Worm (Caenorhabditis elegans) whole organism, young adult: ENCODE results near the gene Y66D12A.19.
A peak's percentile ranks its signal among the peaks of the same experiment; 100 is the strongest.

Experiments used
- B0019.2 ChIP-seq: fragments of 200-800 bp; sonication (Bioruptor generic); conservative IDR thresholded peaks from 2 replicates; pipeline ENCODE4 v1.3.6; 2022; ENCODE audit warnings: missing genetic modification reagents, missing genetic modification characterization, missing compliant biosample characterization
- B0035.1 ChIP-seq: sonication (generic microtip); optimal IDR thresholded peaks from 2 replicates; lab custom pipeline; 2016; ENCODE audit warnings: missing genetic modification characterization, mild to moderate bottlenecking, missing compliant biosample characterization, missing genotype, missing genetic modification reagents
- C17E4.6 ChIP-seq: fragments of 200-800 bp; sonication (Bioruptor generic); IDR thresholded peaks from 2 replicates; pipeline ENCODE4 v1.3.6; 2022; ENCODE audit warnings: missing genetic modification reagents, missing genetic modification characterization, missing compliant biosample characterization
- D2030.7 ChIP-seq: fragments of 200-800 bp; sonication (Bioruptor generic); IDR thresholded peaks from 2 replicates; pipeline ENCODE4 v1.3.6; 2022; ENCODE audit warnings: missing genetic modification reagents, missing genetic modification characterization, missing compliant biosample characterization
- F10E7.11 ChIP-seq: sonication (generic microtip); optimal IDR thresholded peaks from 2 replicates; lab custom pipeline; 2017; ENCODE audit warnings: mild to moderate bottlenecking, missing genetic modification characterization, moderate library complexity, missing compliant biosample characterization
- F49E8.2 ChIP-seq: sonication (generic microtip); optimal IDR thresholded peaks from 3 replicates; lab custom pipeline; 2017; ENCODE audit warnings: missing genetic modification characterization, mild to moderate bottlenecking, missing compliant biosample characterization, antibody characterized with exemption, moderate library complexity; ENCODE audit not compliant: insufficient read depth
- F57C9.4 ChIP-seq: sonication (generic microtip); optimal IDR thresholded peaks from 2 replicates; lab custom pipeline; 2017; ENCODE audit warnings: mild to moderate bottlenecking, missing genetic modification characterization, missing compliant biosample characterization
- T07F8.4 ChIP-seq: sonication (generic microtip); optimal IDR thresholded peaks from 2 replicates; lab custom pipeline; 2016; ENCODE audit warnings: mild to moderate bottlenecking, missing genetic modification characterization, moderate library complexity, missing compliant biosample characterization
- Y95B8A.8 ChIP-seq: fragments of 200-800 bp; sonication (Bioruptor generic); IDR thresholded peaks from 2 replicates; pipeline ENCODE4 v1.3.6; 2022; ENCODE audit warnings: missing genetic modification reagents, missing genetic modification characterization, missing compliant biosample characterization
- ZK185.1 ChIP-seq: sonication (generic microtip); optimal IDR thresholded peaks from 2 replicates; lab custom pipeline; 2016; ENCODE audit warnings: mild to moderate bottlenecking, missing genetic modification characterization, missing compliant biosample characterization; ENCODE audit not compliant: poor library complexity, severe bottlenecking
- akir-1 ChIP-seq: fragments of 200-800 bp; sonication (Bioruptor generic); optimal IDR thresholded peaks from 2 replicates; lab custom pipeline; 2018; ENCODE audit warnings: mild to moderate bottlenecking, missing genetic modification characterization, moderate library complexity, missing compliant biosample characterization
- ama-1 ChIP-seq, 3 experiments: fragments of 150-350 bp in 1 of 3; sonication (generic microtip) in 2 of 3; optimal IDR thresholded peaks; 2 replicates each; lab custom pipeline; 2014 to 2018; ENCODE audit warnings: missing biosample characterization in 2 of 3, missing genetic modification characterization in 2 of 3, missing genetic modification reagents in 2 of 3
- aptf-3 ChIP-seq: fragments of 200-800 bp; sonication (Bioruptor generic); IDR thresholded peaks from 2 replicates; pipeline ENCODE4 v1.3.6; 2022; ENCODE audit warnings: missing genetic modification characterization, missing compliant biosample characterization
- atf-7 ChIP-seq: sonication (generic microtip); optimal IDR thresholded peaks from 2 replicates; lab custom pipeline; 2017; ENCODE audit warnings: mild to moderate bottlenecking, missing genetic modification characterization, missing compliant biosample characterization
- bed-1 ChIP-seq: fragments of 200-800 bp; sonication (Bioruptor generic); IDR thresholded peaks from 2 replicates; pipeline ENCODE4 v1.3.6; 2022; ENCODE audit warnings: missing genetic modification reagents, missing genetic modification characterization, missing compliant biosample characterization
- cebp-1 ChIP-seq, 2 experiments: fragments of 200-800 bp in 1 of 2; sonication (Bioruptor generic) in 1 of 2; sonication (generic microtip) in 1 of 2; IDR thresholded peaks in 1 of 2; optimal IDR thresholded peaks in 1 of 2; 2 replicates each; pipeline versions ENCODE4 v1.3.6 to Lab custom; 2017 to 2022; ENCODE audit warnings: missing compliant biosample characterization in 2 of 2, missing genetic modification characterization in 2 of 2, mild to moderate bottlenecking in 1 of 2, missing genetic modification reagents in 1 of 2, moderate library complexity in 1 of 2
- cebp-2 ChIP-seq: fragments of 200-800 bp; sonication (Bioruptor generic); IDR thresholded peaks from 2 replicates; pipeline ENCODE4 v1.3.6; 2022; ENCODE audit warnings: missing genetic modification characterization, missing compliant biosample characterization
- ceh-40 ChIP-seq: fragments of 200-800 bp; sonication (Bioruptor generic); IDR thresholded peaks from 2 replicates; pipeline ENCODE4 v1.3.6; 2022; ENCODE audit warnings: missing genetic modification characterization, missing compliant biosample characterization
- ceh-58 ChIP-seq: fragments of 200-800 bp; sonication (Bioruptor generic); IDR thresholded peaks from 2 replicates; pipeline ENCODE4 v1.3.6; 2022; ENCODE audit warnings: missing genetic modification characterization, missing compliant biosample characterization
- die-1 ChIP-seq: sonication (generic microtip); optimal IDR thresholded peaks from 2 replicates; lab custom pipeline; 2016; ENCODE audit warnings: missing genotype, mild to moderate bottlenecking, missing genetic modification characterization, missing compliant biosample characterization
- dox-1 ChIP-seq: fragments of 200-800 bp; sonication (Bioruptor generic); IDR thresholded peaks from 2 replicates; pipeline ENCODE4 v1.3.6; 2022; ENCODE audit warnings: missing genetic modification reagents, missing genetic modification characterization, missing compliant biosample characterization
- dpl-1 ChIP-seq: fragments of 150-350 bp; optimal IDR thresholded peaks from 2 replicates; lab custom pipeline; 2014; ENCODE audit warnings: missing biosample characterization, missing genetic modification reagents, missing genetic modification characterization
- efl-1 ChIP-seq: fragments of 150-350 bp; optimal IDR thresholded peaks from 2 replicates; lab custom pipeline; 2014; ENCODE audit warnings: missing biosample characterization, missing genetic modification reagents, missing genetic modification characterization
- egl-18 ChIP-seq: fragments of 200-800 bp; sonication (Bioruptor generic); IDR thresholded peaks from 2 replicates; pipeline ENCODE4 v1.3.6; 2022; ENCODE audit warnings: missing genetic modification reagents, missing genetic modification characterization, missing compliant biosample characterization
- egrh-3 ChIP-seq: fragments of 200-800 bp; sonication (Bioruptor generic); IDR thresholded peaks from 2 replicates; pipeline ENCODE4 v1.3.6; 2022; ENCODE audit warnings: missing genetic modification reagents, missing genetic modification characterization, missing compliant biosample characterization
- ekl-4 ChIP-seq: fragments of 200-800 bp; sonication (Bioruptor generic); IDR thresholded peaks from 2 replicates; pipeline ENCODE4 v1.3.6; 2022; ENCODE audit warnings: missing genetic modification reagents, missing genetic modification characterization, missing compliant biosample characterization
- him-1 ChIP-seq: sonication (generic microtip); optimal IDR thresholded peaks from 2 replicates; lab custom pipeline; 2016; ENCODE audit warnings: missing genotype, missing genetic modification reagents, missing genetic modification characterization, missing compliant biosample characterization
- hlh-12 ChIP-seq: sonication (generic microtip); optimal IDR thresholded peaks from 2 replicates; lab custom pipeline; 2016; ENCODE audit warnings: missing genetic modification characterization, missing compliant biosample characterization
- hmg-1.2 ChIP-seq: fragments of 200-800 bp; sonication (Bioruptor generic); IDR thresholded peaks from 2 replicates; pipeline ENCODE4 v1.3.6; 2022; ENCODE audit warnings: missing genetic modification reagents, missing genetic modification characterization, missing compliant biosample characterization
- lin-26 ChIP-seq: fragments of 200-800 bp; sonication (Bioruptor generic); IDR thresholded peaks from 2 replicates; pipeline ENCODE4 v1.3.6; 2022; ENCODE audit warnings: missing genetic modification reagents, missing genetic modification characterization, missing compliant biosample characterization
- lin-35 ChIP-seq, 3 experiments: fragments of 150-350 bp in 2 of 3; sonication (generic microtip) in 1 of 3; optimal IDR thresholded peaks; 2 replicates each; lab custom pipeline; 2014 to 2018; ENCODE audit warnings: missing biosample characterization in 3 of 3, missing genetic modification characterization in 3 of 3, missing genetic modification reagents in 3 of 3
- mcd-1 ChIP-seq: fragments of 200-800 bp; sonication (Bioruptor generic); IDR thresholded peaks from 2 replicates; pipeline ENCODE4 v1.3.6; 2022; ENCODE audit warnings: missing genetic modification reagents, missing genetic modification characterization, missing compliant biosample characterization
- nfyb-1 ChIP-seq: fragments of 200-800 bp; sonication (Bioruptor generic); IDR thresholded peaks from 2 replicates; pipeline ENCODE4 v1.3.6; 2022; ENCODE audit warnings: missing genetic modification reagents, missing genetic modification characterization, missing compliant biosample characterization
- nhr-90 ChIP-seq: sonication (generic microtip); optimal IDR thresholded peaks from 2 replicates; lab custom pipeline; 2016; ENCODE audit warnings: missing genotype, mild to moderate bottlenecking, missing genetic modification characterization, missing compliant biosample characterization
- rpc-1 ChIP-seq, 2 experiments: fragments of 150-350 bp in 1 of 2; sonication (generic microtip) in 1 of 2; optimal IDR thresholded peaks; 2 replicates each; lab custom pipeline; 2014 to 2018; ENCODE audit warnings: missing biosample characterization in 1 of 2, missing genetic modification characterization in 1 of 2, missing genetic modification reagents in 1 of 2, missing genotype in 1 of 2
- snpc-4 ChIP-seq, 5 experiments: fragments of 150-350 bp in 1 of 5; sonication (generic microtip) in 4 of 5; optimal IDR thresholded peaks; 2 replicates each; lab custom pipeline; 2014 to 2018; ENCODE audit warnings: missing genetic modification characterization in 5 of 5, missing biosample characterization in 3 of 5, antibody characterized with exemption in 2 of 5, mild to moderate bottlenecking in 2 of 5, missing compliant biosample characterization in 2 of 5, missing genotype in 2 of 5, moderate library complexity in 2 of 5, missing genetic modification reagents in 1 of 5
- somi-1 ChIP-seq: fragments of 200-800 bp; sonication (Bioruptor generic); optimal IDR thresholded peaks from 2 replicates; lab custom pipeline; 2018; ENCODE audit warnings: mild to moderate bottlenecking, missing genetic modification characterization, missing compliant biosample characterization
- sptf-2 ChIP-seq: fragments of 200-800 bp; sonication (Bioruptor generic); optimal IDR thresholded peaks from 2 replicates; lab custom pipeline; 2018; ENCODE audit warnings: mild to moderate bottlenecking, missing genetic modification characterization, missing compliant biosample characterization
- unc-130 ChIP-seq: sonication (generic microtip); optimal IDR thresholded peaks from 2 replicates; lab custom pipeline; 2016; ENCODE audit warnings: missing genetic modification reagents, missing genetic modification characterization, missing compliant biosample characterization
- zfh-2 ChIP-seq: fragments of 200-800 bp; sonication (Bioruptor generic); conservative IDR thresholded peaks from 2 replicates; pipeline ENCODE4 v1.3.6; 2022; ENCODE audit warnings: missing genetic modification reagents, missing genetic modification characterization, missing compliant biosample characterization
- ztf-22 ChIP-seq: fragments of 200-800 bp; sonication (Bioruptor generic); optimal IDR thresholded peaks from 2 replicates; lab custom pipeline; 2018; ENCODE audit warnings: mild to moderate bottlenecking, missing genetic modification characterization, moderate library complexity, missing compliant biosample characterization
- ztf-6 ChIP-seq: fragments of 200-800 bp; sonication (Bioruptor generic); IDR thresholded peaks from 2 replicates; pipeline ENCODE4 v1.3.6; 2022; ENCODE audit warnings: missing genetic modification reagents, missing genetic modification characterization, missing compliant biosample characterization

Gene Y66D12A.19

ce11 chrIII:11466420-11467188 lies 42.3 kb upstream of the Y66D12A.19 start (continued):
- TF ChIP-seq hmg-1.2 (GFP tag; lab: Robert Waterston, UW) (peak; percentile 75; the same call in 1 of the 2 replicates), ama-1 (optimal IDR thresholded peaks at IDR 0.05; lab: Kevin White, UChicago) (no peak), ama-1 (GFP tag; optimal IDR thresholded peaks at IDR 0.05; lab: Kevin White, UChicago) (no peak), somi-1 (GFP tag; lab: Kevin White, UChicago) (no peak)

ce11 chrIII:11467631-11468481 lies 41.0 kb upstream of the Y66D12A.19 start:
- TF ChIP-seq cebp-2 (GFP tag; lab: Robert Waterston, UW) (0 out of 2 replicates have a peak, but pooled peaks have one; percentile 19), hmg-1.2 (GFP tag; lab: Robert Waterston, UW) (peak; percentile 18; the same call in 1 of the 2 replicates), cebp-1 (GFP tag; IDR thresholded peaks at IDR 0.05; lab: Robert Waterston, UW) (no peak), cebp-1 (tag; optimal IDR thresholded peaks at IDR 0.05; lab: Kevin White, UChicago) (peak; percentile 32), egrh-3 (GFP tag; lab: Robert Waterston, UW) (peak; percentile 99), lin-26 (GFP tag; lab: Robert Waterston, UW) (no peak), ztf-22 (GFP tag; lab: Kevin White, UChicago) (no peak), rpc-1 (optimal IDR thresholded peaks at IDR 0.05; lab: Kevin White, UChicago) (no peak), rpc-1 (tag; optimal IDR thresholded peaks at IDR 0.05; lab: Kevin White, UChicago) (no peak), ztf-6 (GFP tag; lab: Robert Waterston, UW) (no peak), hlh-12 (no peak), F10E7.11 (tag; lab: Kevin White, UChicago) (no peak), akir-1 (no peak), C17E4.6 (GFP tag; lab: Robert Waterston, UW) (no peak), ceh-58 (no peak), ekl-4 (GFP tag; lab: Robert Waterston, UW) (no peak), bed-1 (GFP tag; lab: Robert Waterston, UW) (no peak), sptf-2 (GFP tag; lab: Kevin White, UChicago) (no peak), dox-1 (GFP tag; lab: Robert Waterston, UW) (peak; percentile 18; the same call in 1 of the 2 replicates), mcd-1 (GFP tag; lab: Robert Waterston, UW) (peak; percentile 65), atf-7 (tag; lab: Kevin White, UChicago) (no peak), D2030.7 (no peak), efl-1 (GFP tag; lab: Kevin White, UChicago) (no peak), Y95B8A.8 (no peak), F57C9.4 (tag; lab: Kevin White, UChicago) (no peak), aptf-3 (GFP tag; lab: Robert Waterston, UW) (no peak), egl-18 (GFP tag; lab: Robert Waterston, UW) (no peak), ZK185.1 (tag; lab: Kevin White, UChicago) (no peak), nfyb-1 (GFP tag; lab: Robert Waterston, UW) (no peak), B0035.1 (tag; lab: Kevin White, UChicago) (no peak), B0019.2 (GFP tag; lab: Robert Waterston, UW) (no peak), lin-35 (GFP tag; optimal IDR thresholded peaks at IDR 0.05; lab: Kevin White, UChicago) (no peak), zfh-2 (peak; percentile 97), T07F8.4 (tag; lab: Kevin White, UChicago) (no peak), ceh-40 (GFP tag; lab: Robert Waterston, UW) (no peak), die-1 (tag; lab: Kevin White, UChicago) (no peak), him-1 (tag; lab: Kevin White, UChicago) (no peak), snpc-4 (GFP tag; optimal IDR thresholded peaks at IDR 0.05; lab: Kevin White, UChicago) (no peak), snpc-4 (tag; optimal IDR thresholded peaks at IDR 0.05; lab: Kevin White, UChicago) (no peak), F49E8.2 (tag; lab: Kevin White, UChicago) (no peak), unc-130 (GFP tag; lab: Kevin White, UChicago) (no peak), nhr-90 (tag; lab: Kevin White, UChicago) (no peak), dpl-1 (GFP tag; lab: Kevin White, UChicago) (no peak)
